Fruit fly (Drosophila melanogaster): ENCODE data around the gene dpr14.

The dpr14 gene

DNA sequence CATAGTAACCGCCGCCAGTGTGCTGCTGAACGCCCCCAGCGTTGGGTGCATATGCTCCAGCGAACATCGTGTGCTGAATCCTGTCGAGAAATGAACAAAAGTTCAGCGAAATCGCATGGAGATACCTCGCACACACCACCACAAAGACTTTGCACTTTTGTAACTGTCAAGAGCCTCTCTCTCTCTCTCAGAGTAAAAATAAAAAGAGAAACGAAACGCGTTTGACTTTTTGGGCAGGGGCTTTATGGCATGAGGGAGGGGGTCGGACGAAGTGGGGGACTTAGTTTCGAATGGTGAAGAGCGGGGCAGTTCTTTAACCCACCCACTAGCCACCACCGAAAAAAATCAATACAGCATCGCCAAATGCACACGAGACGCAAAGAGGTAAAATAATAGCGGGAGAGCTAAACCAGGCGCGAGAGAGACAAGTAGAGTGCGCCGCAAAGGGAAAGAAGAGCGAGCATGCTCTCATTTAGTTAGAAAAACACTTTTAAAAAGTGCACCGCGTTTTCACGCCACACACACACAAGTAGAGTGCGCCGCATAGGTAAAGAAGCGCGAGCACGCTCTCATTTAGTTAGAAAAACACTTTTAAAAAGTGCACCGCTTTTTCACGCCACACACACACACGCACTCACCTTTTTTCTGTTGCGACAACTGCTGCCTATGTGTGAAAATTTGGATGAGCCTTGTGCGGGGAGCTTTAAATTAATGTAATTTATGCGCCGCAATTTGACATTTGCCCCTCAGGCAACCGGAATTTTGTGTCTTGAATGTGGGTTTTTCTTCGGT, 22.3 kb upstream of the dpr14 start:
- TF ChIP-seq CG17801 (GFP tag; optimal IDR thresholded peaks at IDR 0.05; ENCODE audit: partially characterized antibody): no peak

DNA sequence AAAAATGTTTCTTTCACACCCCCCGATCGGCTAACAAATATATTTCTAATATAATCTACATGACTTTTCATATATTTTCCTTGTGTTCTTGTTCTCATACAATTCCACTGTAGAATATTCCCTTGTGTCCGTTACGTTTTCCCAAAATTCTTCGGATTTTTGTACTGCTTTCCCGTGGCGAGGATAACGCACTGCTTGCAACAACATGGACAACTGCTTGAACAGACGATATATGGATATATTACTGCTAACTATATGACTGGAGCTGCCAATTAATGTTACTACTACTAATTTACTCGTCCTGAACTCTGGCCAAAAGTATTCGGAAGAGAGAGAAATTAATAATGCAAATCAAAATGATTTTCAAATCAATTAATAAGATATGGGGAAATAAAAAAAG, 16.8 kb upstream of the dpr14 start:
- no peak for TF ChIP-seq CG17801 (GFP tag; optimal IDR thresholded peaks at IDR 0.05; ENCODE audit: partially characterized antibody)

- no peak for TF ChIP-seq CG17801 (GFP tag; optimal IDR thresholded peaks at IDR 0.05; ENCODE audit: partially characterized antibody)
These were observed 15.0 kb upstream of the dpr14 start for dm6 chrX:7923063-7923462.

DNA sequence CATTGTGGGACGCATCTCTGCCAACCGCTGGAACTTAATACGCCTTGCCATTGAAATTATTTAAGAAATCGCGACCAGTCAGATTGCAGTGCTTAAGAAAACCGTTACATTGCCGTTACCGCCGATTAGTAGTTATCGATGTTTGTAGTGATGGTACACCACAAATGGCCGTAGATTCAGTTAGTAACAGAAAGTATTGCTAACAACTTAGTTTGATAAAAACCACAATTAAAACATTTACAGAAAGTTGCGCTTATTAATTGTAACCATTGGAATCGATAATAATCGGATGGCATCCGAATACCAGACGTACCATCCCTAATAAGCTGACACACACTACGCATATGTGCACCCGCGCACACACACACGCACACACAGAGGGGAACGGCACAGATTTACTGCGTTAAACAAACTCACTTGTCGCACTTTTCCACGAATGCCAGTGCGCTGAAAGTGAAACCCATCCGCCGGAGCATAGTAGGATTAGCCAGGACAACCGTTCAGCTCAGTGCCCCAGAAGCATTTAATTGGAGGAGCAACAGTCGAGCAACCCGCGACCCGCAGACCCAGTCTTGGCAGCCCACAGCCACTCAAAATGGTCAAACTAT, 12.1 kb upstream of the dpr14 start, which contains the start of the genes hdm and Ykt6:
Gene hdm, minus strand, starts transcription at position 51 of the 608 bp plus-strand sequence.
Gene Ykt6, plus strand, starts transcription at position 329 of the 608 bp plus-strand sequence.
- TF ChIP-seq CG17801 (GFP tag; optimal IDR thresholded peaks at IDR 0.05; ENCODE audit: partially characterized antibody): peak; percentile 82

dm6 chrX:7911983-7912630, 4.0 kb upstream of the dpr14 start, which contains the start of gene snz:
Gene snz (plus strand): TSS chrX:7912089.
- TF ChIP-seq CG17801 (GFP tag; optimal IDR thresholded peaks at IDR 0.05; ENCODE audit: partially characterized antibody): peak; percentile 43

DNA sequence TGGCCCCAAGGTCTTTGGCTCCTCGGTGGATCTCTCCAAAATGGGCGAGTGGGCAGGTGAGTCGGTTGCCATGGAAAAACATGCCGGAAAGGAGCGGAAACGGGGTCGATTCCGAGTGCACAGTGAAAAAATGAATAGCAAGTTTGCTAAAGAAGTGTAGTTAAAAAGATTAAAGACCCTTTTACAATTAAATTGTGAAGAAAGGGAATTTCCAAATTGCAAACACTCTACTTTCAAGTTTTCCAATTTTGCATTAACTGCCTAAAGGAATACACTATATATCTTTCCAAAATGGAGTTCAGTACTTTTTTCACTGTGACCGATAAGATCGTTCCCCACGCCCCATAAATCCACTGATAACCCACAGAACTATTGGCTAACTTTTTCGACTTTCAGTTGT, 1.4 kb upstream of the dpr14 start:
- TF ChIP-seq CG17801 (GFP tag; optimal IDR thresholded peaks at IDR 0.05; ENCODE audit: partially characterized antibody): no peak

- no peak for TF ChIP-seq CG17801 (GFP tag; optimal IDR thresholded peaks at IDR 0.05; ENCODE audit: partially characterized antibody)
These were observed 943 bp upstream of the dpr14 start for dm6 chrX:7909069-7909389.

DNA sequence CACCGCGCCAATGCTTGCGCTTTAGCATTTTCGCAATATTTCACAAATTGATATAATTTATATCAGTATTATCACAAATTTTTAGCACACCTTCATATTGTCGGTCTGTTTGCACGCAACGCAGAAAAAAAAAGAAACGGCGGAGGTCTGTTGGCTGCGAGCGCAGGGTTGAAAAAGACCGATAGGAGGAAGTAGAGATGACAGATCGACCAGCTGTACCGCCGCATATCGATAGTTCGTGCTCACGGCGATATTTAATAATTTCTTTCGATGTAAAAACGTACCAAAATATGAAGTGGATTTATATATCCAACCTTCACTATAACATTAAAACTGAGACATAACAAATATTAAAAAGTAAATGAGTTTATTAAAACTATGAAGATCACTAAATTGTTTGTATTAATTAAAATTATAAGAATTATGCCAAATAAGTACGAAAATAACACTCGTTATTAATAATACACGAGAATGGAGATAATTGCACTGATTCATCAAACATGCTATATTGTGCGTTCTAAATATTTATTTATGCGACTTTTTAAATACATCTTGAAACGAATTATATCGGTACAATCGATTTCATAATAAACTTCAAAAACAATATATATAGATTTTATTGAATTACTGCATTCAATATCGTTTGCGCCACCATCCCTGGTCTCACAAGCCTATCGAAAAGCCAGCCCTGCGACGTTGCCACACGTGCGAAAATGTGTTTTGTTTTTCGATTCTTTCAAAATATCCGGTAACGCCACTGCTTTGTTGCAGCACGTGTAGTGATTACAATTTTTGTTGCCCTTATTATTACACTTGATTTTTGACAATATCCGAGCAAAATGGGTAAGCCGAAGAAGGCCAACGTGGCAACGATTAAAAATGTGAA, 6.7 kb downstream of the dpr14 start, which contains the start of the genes RpS6 and bys:
Gene RpS6, minus strand, starts transcription at position 179 of the 886 bp plus-strand sequence.
Gene bys, plus strand, starts transcription at position 728 of the 886 bp plus-strand sequence.
- TF ChIP-seq CG17801 (GFP tag; optimal IDR thresholded peaks at IDR 0.05; ENCODE audit: partially characterized antibody): peak; percentile 78

- TF ChIP-seq CG17801 (GFP tag; optimal IDR thresholded peaks at IDR 0.05; ENCODE audit: partially characterized antibody): no peak
These were observed 7.4 kb downstream of the dpr14 start for dm6 chrX:7900659-7901058.

dm6 chrX:7893411-7894122, 14.5 kb downstream of the dpr14 start, which contains the start of the genes CG45089, ND-MNLL and p115:
Gene CG45089 (minus strand): TSS chrX:7893798.
Gene ND-MNLL (minus strand): TSS chrX:7893798.
Gene p115 (plus strand): TSS chrX:7894031.
- peak; percentile 73 for TF ChIP-seq CG17801 (GFP tag; optimal IDR thresholded peaks at IDR 0.05; ENCODE audit: partially characterized antibody)

- TF ChIP-seq CG17801 (GFP tag; optimal IDR thresholded peaks at IDR 0.05; ENCODE audit: partially characterized antibody): peak; percentile 3
These were observed 15.6 kb downstream of the dpr14 start for dm6 chrX:7892539-7892899.

DNA sequence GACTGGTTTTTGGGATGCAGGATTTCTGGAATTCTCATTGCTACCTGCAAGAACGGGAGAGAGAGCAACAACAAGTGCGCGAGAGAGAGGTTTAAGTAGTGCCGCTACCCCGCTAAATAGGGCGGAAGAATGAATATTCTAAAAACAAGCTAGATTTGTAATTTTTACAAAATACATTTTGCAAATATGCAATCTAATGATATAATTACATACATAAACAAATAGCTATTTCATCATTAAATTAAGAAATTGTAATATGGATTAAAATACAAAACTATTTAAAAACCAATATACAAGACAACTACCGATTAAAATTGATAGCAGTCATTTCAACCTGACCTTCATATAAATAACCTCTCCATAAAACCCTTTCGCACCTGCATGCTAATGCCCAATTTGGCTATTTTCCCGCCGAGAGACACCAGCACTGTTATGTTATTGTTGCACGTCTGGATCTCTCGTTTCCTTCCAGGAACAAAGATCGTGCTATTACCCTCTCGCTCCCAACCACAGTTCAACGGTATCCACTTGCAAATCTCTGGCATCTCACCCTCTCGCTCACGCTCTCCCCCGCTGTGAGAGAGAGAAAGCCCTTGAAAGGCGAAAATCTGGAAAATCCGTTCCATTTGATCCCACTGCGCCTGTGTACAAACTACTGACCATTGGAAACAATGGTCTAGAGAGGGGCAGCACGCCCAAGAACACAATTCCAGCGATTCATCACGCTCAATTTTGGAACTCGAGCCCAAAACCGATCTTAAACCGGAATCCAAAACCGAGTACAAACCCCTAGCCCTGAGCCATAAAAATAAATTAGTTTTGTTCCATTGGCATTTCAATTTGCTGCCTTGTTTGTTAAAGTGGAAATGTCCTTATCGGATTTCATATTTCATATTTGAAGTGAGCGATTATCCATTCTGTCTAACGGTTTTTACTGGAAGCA, 16.2 kb downstream of the dpr14 start, which contains the start of gene Nek2:
Gene Nek2, minus strand, starts transcription at position 51 of the 943 bp plus-strand sequence.
- no peak for TF ChIP-seq CG17801 (GFP tag; optimal IDR thresholded peaks at IDR 0.05; ENCODE audit: partially characterized antibody)
